Worm (Caenorhabditis elegans): ENCODE data around the gene C06E4.2.

- no peak for TF ChIP-seq tra-4 (tag; optimal IDR thresholded peaks at IDR 0.05)
- TF ChIP-seq tbx-11 (GFP tag; IDR thresholded peaks at IDR 0.05) = no peak
- TF ChIP-seq ama-1 (optimal IDR thresholded peaks at IDR 0.05) = no peak
- no peak for TF ChIP-seq aly-1 (tag; optimal IDR thresholded peaks at IDR 0.05)
- no peak for TF ChIP-seq flt-1 (GFP tag; IDR thresholded peaks at IDR 0.05)
- TF ChIP-seq ets-7 (tag; optimal IDR thresholded peaks at IDR 0.05) = no peak
- no peak for TF ChIP-seq hnd-1 (tag; optimal IDR thresholded peaks at IDR 0.05)
- no peak for TF ChIP-seq scrt-1 (GFP tag; IDR thresholded peaks at IDR 0.05)
- TF ChIP-seq F13C5.2 (tag; optimal IDR thresholded peaks at IDR 0.05) = no peak
- no peak for TF ChIP-seq ceh-36 (tag; optimal IDR thresholded peaks at IDR 0.05)
- TF ChIP-seq ceh-13 (GFP tag; optimal IDR thresholded peaks at IDR 0.05) = no peak
- TF ChIP-seq tbx-37 (GFP tag; conservative IDR thresholded peaks at IDR 0.05) = no peak
These were observed 32.9 kb downstream of the C06E4.2 start for ce11 chrIV:7309678-7310077.
